Worm (Caenorhabditis elegans): ENCODE data around the gene dsh-2.

Gene dsh-2

DNA sequence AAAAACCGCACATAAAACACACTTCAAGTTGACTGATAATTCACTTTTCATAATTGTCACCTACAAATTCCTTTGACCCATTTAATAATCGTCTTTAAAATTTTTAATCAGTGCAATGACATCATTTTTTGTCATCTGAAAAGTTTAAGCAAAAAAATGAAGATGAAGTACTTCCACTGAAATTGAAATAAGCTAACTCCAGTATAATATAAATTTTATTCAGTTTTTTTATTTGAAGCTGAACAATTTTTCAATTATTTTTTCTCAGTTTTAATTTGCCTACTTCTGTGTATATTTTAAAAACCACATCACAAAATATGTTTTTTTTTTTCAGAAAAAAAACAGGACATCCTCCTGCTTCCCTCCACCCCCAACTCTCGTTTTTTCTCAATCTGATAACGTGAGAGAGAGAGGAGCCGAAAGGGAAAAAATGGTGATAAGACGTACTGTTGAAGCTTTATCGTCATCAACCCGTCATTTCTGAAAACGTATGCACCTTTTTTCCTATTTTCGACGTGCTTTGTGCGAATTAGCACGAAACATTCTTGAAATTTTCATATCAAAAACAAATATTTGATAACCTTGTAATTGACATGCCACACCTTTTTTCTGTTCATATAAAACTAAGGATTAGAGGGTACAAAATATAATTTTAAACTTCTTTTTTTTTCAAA, 22.9 kb upstream of the dsh-2 start, which contains the start of the genes C04G6.11 and mpk-2:
Gene C04G6.11, minus strand, starts transcription at position 51 of the 674 bp plus-strand sequence.
Gene mpk-2, plus strand, starts transcription at position 335 of the 674 bp plus-strand sequence.
- TF ChIP-seq cnd-1 (tag; optimal IDR thresholded peaks at IDR 0.05) (no peak), ceh-83 (GFP tag; optimal IDR thresholded peaks at IDR 0.05) (no peak), nhr-76 (tag; optimal IDR thresholded peaks at IDR 0.05) (no peak), unc-39 (tag; optimal IDR thresholded peaks at IDR 0.05) (no peak), drap-1 (GFP tag; optimal IDR thresholded peaks at IDR 0.05) (no peak)

ce11 chrII:5103189-5103588, 22.2 kb upstream of the dsh-2 start:
- TF ChIP-seq nhr-2 (tag; optimal IDR thresholded peaks at IDR 0.05) (no peak), pha-4 (tag; optimal IDR thresholded peaks at IDR 0.05) (no peak), drap-1 (GFP tag; optimal IDR thresholded peaks at IDR 0.05) (no peak), mls-2 (tag; optimal IDR thresholded peaks at IDR 0.05) (no peak), nhr-28 (tag; optimal IDR thresholded peaks at IDR 0.05) (no peak), ceh-83 (GFP tag; optimal IDR thresholded peaks at IDR 0.05) (no peak), ceh-43 (GFP tag; optimal IDR thresholded peaks at IDR 0.05) (no peak)

ce11 chrII:5101701-5102100, 20.7 kb upstream of the dsh-2 start, which contains the start of the genes idpb-3 and idpb-1:
idpb-3 (minus strand) TSS chrII:5101801.
idpb-1 (plus strand) TSS chrII:5101984.
- TF ChIP-seq elt-3 (tag; optimal IDR thresholded peaks at IDR 0.05), result no peak
- no peak for TF ChIP-seq nhr-28 (tag; optimal IDR thresholded peaks at IDR 0.05)
- no peak for TF ChIP-seq unc-39 (tag; optimal IDR thresholded peaks at IDR 0.05)
- no peak for TF ChIP-seq cnd-1 (tag; optimal IDR thresholded peaks at IDR 0.05)
- no peak for TF ChIP-seq lsy-2 (tag; optimal IDR thresholded peaks at IDR 0.05)
- TF ChIP-seq nhr-12 (tag; optimal IDR thresholded peaks at IDR 0.05), result no peak
- no peak for TF ChIP-seq zip-8 (tag; optimal IDR thresholded peaks at IDR 0.05)
- TF ChIP-seq mls-2 (tag; optimal IDR thresholded peaks at IDR 0.05), result no peak
- no peak for TF ChIP-seq sptf-1 (tag; optimal IDR thresholded peaks at IDR 0.05)
- TF ChIP-seq M03D4.4 (tag; optimal IDR thresholded peaks at IDR 0.05), result no peak

- no peak for TF ChIP-seq unc-39 (tag; optimal IDR thresholded peaks at IDR 0.05)
- TF ChIP-seq sptf-1 (tag; optimal IDR thresholded peaks at IDR 0.05), result no peak
- no peak for TF ChIP-seq elt-3 (tag; optimal IDR thresholded peaks at IDR 0.05)
- TF ChIP-seq cnd-1 (tag; optimal IDR thresholded peaks at IDR 0.05), result no peak
- no peak for TF ChIP-seq unc-120 (tag; optimal IDR thresholded peaks at IDR 0.05; ENCODE audit: poor library complexity, severe bottlenecking)
- no peak for TF ChIP-seq nhr-237 (tag; optimal IDR thresholded peaks at IDR 0.05)
- TF ChIP-seq ceh-43 (GFP tag; optimal IDR thresholded peaks at IDR 0.05), result no peak
- no peak for TF ChIP-seq nhr-2 (tag; optimal IDR thresholded peaks at IDR 0.05)
- TF ChIP-seq lin-32 (GFP tag; optimal IDR thresholded peaks at IDR 0.05), result no peak
- no peak for TF ChIP-seq sem-2 (GFP tag; optimal IDR thresholded peaks at IDR 0.05)
- TF ChIP-seq mep-1 (tag; optimal IDR thresholded peaks at IDR 0.05), result no peak
- TF ChIP-seq lin-13 (tag; optimal IDR thresholded peaks at IDR 0.05), result no peak
- TF ChIP-seq drap-1 (GFP tag; optimal IDR thresholded peaks at IDR 0.05), result no peak
- TF ChIP-seq ham-2 (GFP tag; optimal IDR thresholded peaks at IDR 0.05), result no peak
- TF ChIP-seq nhr-28 (tag; optimal IDR thresholded peaks at IDR 0.05), result no peak
Observed at ce11 chrII:5099649-5100048, 18.7 kb upstream of the dsh-2 start, which contains the start of gene C04G6.6. C04G6.6 (minus strand) TSS chrII:5099749.

ce11 chrII:5099034-5099433, 18.1 kb upstream of the dsh-2 start:
- TF ChIP-seq zip-8 (tag; optimal IDR thresholded peaks at IDR 0.05), result no peak
- no peak for TF ChIP-seq ham-2 (GFP tag; optimal IDR thresholded peaks at IDR 0.05)
- TF ChIP-seq bed-3 (GFP tag; optimal IDR thresholded peaks at IDR 0.05), result no peak
- no peak for TF ChIP-seq ztf-11 (tag; optimal IDR thresholded peaks at IDR 0.05)
- no peak for TF ChIP-seq nhr-76 (tag; optimal IDR thresholded peaks at IDR 0.05)
- no peak for TF ChIP-seq drap-1 (GFP tag; optimal IDR thresholded peaks at IDR 0.05)
- no peak for TF ChIP-seq lin-32 (GFP tag; optimal IDR thresholded peaks at IDR 0.05)
- no peak for TF ChIP-seq unc-39 (tag; optimal IDR thresholded peaks at IDR 0.05)
- no peak for TF ChIP-seq nhr-2 (tag; optimal IDR thresholded peaks at IDR 0.05)
- TF ChIP-seq cnd-1 (tag; optimal IDR thresholded peaks at IDR 0.05), result no peak
- TF ChIP-seq ceh-39 (tag; optimal IDR thresholded peaks at IDR 0.05), result no peak

DNA sequence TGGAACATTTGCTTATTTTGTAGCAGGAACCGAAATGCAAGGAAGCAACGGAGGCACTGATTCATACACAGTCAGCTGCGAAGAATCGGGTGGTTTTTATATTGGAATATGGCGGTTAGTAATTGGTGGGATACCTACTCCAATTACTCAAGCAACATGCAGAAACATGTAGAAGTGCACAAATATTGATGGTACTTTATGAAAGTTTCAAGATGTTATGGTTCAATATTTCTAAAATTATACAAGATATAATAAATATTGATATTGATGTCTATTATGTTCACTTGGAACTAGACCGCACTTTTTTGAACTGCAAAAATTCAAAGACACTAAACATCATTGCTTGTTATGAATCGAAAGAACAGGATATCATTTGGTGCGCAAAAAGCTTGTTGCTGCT, 13.0 kb upstream of the dsh-2 start, which contains the start of gene C04G6.13:
Gene C04G6.13, plus strand, starts transcription at position 301 of the 400 bp plus-strand sequence.
- no peak for TF ChIP-seq nhr-237 (tag; optimal IDR thresholded peaks at IDR 0.05)
- TF ChIP-seq bed-3 (GFP tag; optimal IDR thresholded peaks at IDR 0.05), result no peak
- no peak for TF ChIP-seq ztf-11 (tag; optimal IDR thresholded peaks at IDR 0.05)
- TF ChIP-seq ham-2 (GFP tag; optimal IDR thresholded peaks at IDR 0.05), result no peak
- TF ChIP-seq ceh-43 (GFP tag; optimal IDR thresholded peaks at IDR 0.05), result no peak
- TF ChIP-seq flh-1 (GFP tag; optimal IDR thresholded peaks at IDR 0.05), result no peak
- no peak for TF ChIP-seq hlh-1 (tag; optimal IDR thresholded peaks at IDR 0.05)
- TF ChIP-seq snpc-4 (tag; optimal IDR thresholded peaks at IDR 0.05), result no peak
- TF ChIP-seq ceh-83 (GFP tag; optimal IDR thresholded peaks at IDR 0.05), result no peak
- no peak for TF ChIP-seq lsy-2 (tag; optimal IDR thresholded peaks at IDR 0.05)

Measured in whole organism, mixed stage, embryonic.